Worm (Caenorhabditis elegans) whole organism, young adult: ENCODE data around the gene fbxa-95.
A peak's percentile ranks its signal among the peaks of the same experiment; 100 is the strongest.

Experiments used
- B0019.2 ChIP-seq: fragments of 200-800 bp; sonication (Bioruptor generic); conservative IDR thresholded peaks from 2 replicates; pipeline ENCODE4 v1.3.6; 2022; ENCODE audit warnings: missing genetic modification reagents, missing genetic modification characterization, missing compliant biosample characterization
- F10E7.11 ChIP-seq: sonication (generic microtip); optimal IDR thresholded peaks from 2 replicates; lab custom pipeline; 2017; ENCODE audit warnings: mild to moderate bottlenecking, missing genetic modification characterization, moderate library complexity, missing compliant biosample characterization
- F39B2.1 ChIP-seq: fragments of 200-800 bp; sonication (Bioruptor generic); IDR thresholded peaks from 2 replicates; pipeline ENCODE4 v1.3.6; 2022; ENCODE audit warnings: missing genetic modification reagents, missing genetic modification characterization, missing compliant biosample characterization
- F49E8.2 ChIP-seq: sonication (generic microtip); optimal IDR thresholded peaks from 3 replicates; lab custom pipeline; 2017; ENCODE audit warnings: missing genetic modification characterization, mild to moderate bottlenecking, missing compliant biosample characterization, antibody characterized with exemption, moderate library complexity; ENCODE audit not compliant: insufficient read depth
- F52B5.7 ChIP-seq: sonication (generic microtip); optimal IDR thresholded peaks from 2 replicates; lab custom pipeline; 2016; ENCODE audit warnings: mild to moderate bottlenecking, missing genetic modification characterization, missing compliant biosample characterization
- F57C9.4 ChIP-seq: sonication (generic microtip); optimal IDR thresholded peaks from 2 replicates; lab custom pipeline; 2017; ENCODE audit warnings: mild to moderate bottlenecking, missing genetic modification characterization, missing compliant biosample characterization
- K11D2.4 ChIP-seq: fragments of 200-800 bp; sonication (Bioruptor generic); IDR thresholded peaks from 2 replicates; pipeline ENCODE4 v1.3.6; 2022; ENCODE audit warnings: missing genetic modification reagents, missing genetic modification characterization, missing compliant biosample characterization
- K12H6.12 ChIP-seq: fragments of 200-800 bp; sonication (Bioruptor generic); optimal IDR thresholded peaks from 2 replicates; lab custom pipeline; 2018; ENCODE audit warnings: mild to moderate bottlenecking, missing genetic modification characterization, missing compliant biosample characterization
- T07F8.4 ChIP-seq: sonication (generic microtip); optimal IDR thresholded peaks from 2 replicates; lab custom pipeline; 2016; ENCODE audit warnings: mild to moderate bottlenecking, missing genetic modification characterization, moderate library complexity, missing compliant biosample characterization
- Y53G8AR.9 ChIP-seq: fragments of 200-800 bp; sonication (Bioruptor generic); conservative IDR thresholded peaks from 2 replicates; pipeline ENCODE4 v1.3.6; 2022; ENCODE audit warnings: missing genetic modification reagents, missing genetic modification characterization, missing compliant biosample characterization
- Y56A3A.18 ChIP-seq: fragments of 200-800 bp; sonication (Bioruptor generic); IDR thresholded peaks from 2 replicates; pipeline ENCODE4 v1.3.6; 2022; ENCODE audit warnings: missing genetic modification reagents, missing genetic modification characterization, missing compliant biosample characterization
- Y67H2A.10 ChIP-seq: fragments of 200-800 bp; sonication (Bioruptor generic); conservative IDR thresholded peaks from 2 replicates; pipeline ENCODE4 v1.3.6; 2022; ENCODE audit warnings: missing genetic modification reagents, missing genetic modification characterization, missing compliant biosample characterization
- Y79H2A.3 ChIP-seq: fragments of 200-800 bp; sonication (Bioruptor generic); conservative IDR thresholded peaks from 2 replicates; pipeline ENCODE4 v1.3.6; 2022; ENCODE audit warnings: missing genetic modification reagents, missing genetic modification characterization, missing compliant biosample characterization
- attf-3 ChIP-seq: fragments of 200-800 bp; sonication (Bioruptor generic); conservative IDR thresholded peaks from 2 replicates; pipeline ENCODE4 v1.3.6; 2022; ENCODE audit warnings: missing genetic modification reagents, missing genetic modification characterization, missing compliant biosample characterization
- cebp-2 ChIP-seq: fragments of 200-800 bp; sonication (Bioruptor generic); IDR thresholded peaks from 2 replicates; pipeline ENCODE4 v1.3.6; 2022; ENCODE audit warnings: missing genetic modification characterization, missing compliant biosample characterization
- ceh-100 ChIP-seq: fragments of 200-800 bp; sonication (Bioruptor generic); IDR thresholded peaks from 2 replicates; pipeline ENCODE4 v1.3.6; 2022; ENCODE audit warnings: missing genetic modification reagents, missing genetic modification characterization, missing compliant biosample characterization
- die-1 ChIP-seq: sonication (generic microtip); optimal IDR thresholded peaks from 2 replicates; lab custom pipeline; 2016; ENCODE audit warnings: missing genotype, mild to moderate bottlenecking, missing genetic modification characterization, missing compliant biosample characterization
- dpl-1 ChIP-seq: fragments of 150-350 bp; optimal IDR thresholded peaks from 2 replicates; lab custom pipeline; 2014; ENCODE audit warnings: missing biosample characterization, missing genetic modification reagents, missing genetic modification characterization
- efl-1 ChIP-seq: fragments of 150-350 bp; optimal IDR thresholded peaks from 2 replicates; lab custom pipeline; 2014; ENCODE audit warnings: missing biosample characterization, missing genetic modification reagents, missing genetic modification characterization
- egrh-3 ChIP-seq: fragments of 200-800 bp; sonication (Bioruptor generic); IDR thresholded peaks from 2 replicates; pipeline ENCODE4 v1.3.6; 2022; ENCODE audit warnings: missing genetic modification reagents, missing genetic modification characterization, missing compliant biosample characterization
- ekl-4 ChIP-seq: fragments of 200-800 bp; sonication (Bioruptor generic); IDR thresholded peaks from 2 replicates; pipeline ENCODE4 v1.3.6; 2022; ENCODE audit warnings: missing genetic modification reagents, missing genetic modification characterization, missing compliant biosample characterization
- ets-4 ChIP-seq: fragments of 200-800 bp; sonication (Bioruptor generic); optimal IDR thresholded peaks from 2 replicates; lab custom pipeline; 2018; ENCODE audit warnings: mild to moderate bottlenecking, missing genetic modification characterization, missing compliant biosample characterization
- him-1 ChIP-seq: sonication (generic microtip); optimal IDR thresholded peaks from 2 replicates; lab custom pipeline; 2016; ENCODE audit warnings: missing genotype, missing genetic modification reagents, missing genetic modification characterization, missing compliant biosample characterization
- hlh-26 ChIP-seq: fragments of 200-800 bp; sonication (Bioruptor generic); conservative IDR thresholded peaks from 2 replicates; pipeline ENCODE4 v1.3.6; 2022; ENCODE audit warnings: missing genetic modification reagents, missing genetic modification characterization, missing compliant biosample characterization
- hmg-1.2 ChIP-seq: fragments of 200-800 bp; sonication (Bioruptor generic); IDR thresholded peaks from 2 replicates; pipeline ENCODE4 v1.3.6; 2022; ENCODE audit warnings: missing genetic modification reagents, missing genetic modification characterization, missing compliant biosample characterization
- hsf-1 ChIP-seq: fragments of 200-800 bp; sonication (Bioruptor generic); IDR thresholded peaks from 2 replicates; pipeline ENCODE4 v1.3.6; 2022; ENCODE audit warnings: missing genetic modification reagents, missing genetic modification characterization, missing compliant biosample characterization
- lag-1 ChIP-seq: fragments of 200-800 bp; sonication (Bioruptor generic); IDR thresholded peaks from 2 replicates; pipeline ENCODE4 v1.3.6; 2022; ENCODE audit warnings: missing genetic modification reagents, missing genetic modification characterization, missing compliant biosample characterization
- let-526 ChIP-seq: fragments of 200-800 bp; sonication (Bioruptor generic); IDR thresholded peaks from 2 replicates; pipeline ENCODE4 v1.3.6; 2022; ENCODE audit warnings: missing genetic modification reagents, missing genetic modification characterization, missing compliant biosample characterization
- lin-40 ChIP-seq: sonication (generic microtip); optimal IDR thresholded peaks from 2 replicates; lab custom pipeline; 2016; ENCODE audit warnings: missing genetic modification characterization, mild to moderate bottlenecking, missing compliant biosample characterization, missing genotype, missing genetic modification reagents
- lsy-27 ChIP-seq: sonication (generic microtip); optimal IDR thresholded peaks from 2 replicates; lab custom pipeline; 2017; ENCODE audit warnings: missing genetic modification characterization, mild to moderate bottlenecking, missing compliant biosample characterization, antibody characterized with exemption, missing genotype, borderline replicate concordance; ENCODE audit not compliant: insufficient read depth
- mxl-1 ChIP-seq: sonication (generic microtip); optimal IDR thresholded peaks from 2 replicates; lab custom pipeline; 2016; ENCODE audit warnings: missing genetic modification characterization, missing compliant biosample characterization
- nfya-2 ChIP-seq: fragments of 200-800 bp; sonication (Bioruptor generic); IDR thresholded peaks from 2 replicates; pipeline ENCODE4 v1.3.6; 2022; ENCODE audit warnings: missing genetic modification reagents, missing genetic modification characterization, missing compliant biosample characterization
- nfyb-1 ChIP-seq: fragments of 200-800 bp; sonication (Bioruptor generic); IDR thresholded peaks from 2 replicates; pipeline ENCODE4 v1.3.6; 2022; ENCODE audit warnings: missing genetic modification reagents, missing genetic modification characterization, missing compliant biosample characterization
- nhr-120 ChIP-seq: fragments of 200-800 bp; sonication (Bioruptor generic); IDR thresholded peaks from 2 replicates; pipeline ENCODE4 v1.3.6; 2022; ENCODE audit warnings: missing genetic modification characterization, missing compliant biosample characterization
- nhr-27 ChIP-seq: fragments of 200-800 bp; sonication (Bioruptor generic); optimal IDR thresholded peaks from 2 replicates; lab custom pipeline; 2018; ENCODE audit warnings: mild to moderate bottlenecking, missing genetic modification characterization, moderate library complexity, missing compliant biosample characterization
- nhr-80 ChIP-seq: sonication (generic microtip); optimal IDR thresholded peaks from 2 replicates; lab custom pipeline; 2016; ENCODE audit warnings: missing genetic modification characterization, missing compliant biosample characterization
- pbrm-1 ChIP-seq: fragments of 200-800 bp; sonication (Bioruptor generic); IDR thresholded peaks from 2 replicates; pipeline ENCODE4 v1.3.6; 2022; ENCODE audit warnings: missing genetic modification reagents, missing genetic modification characterization, missing compliant biosample characterization
- pha-4 ChIP-seq: fragments of 150-350 bp; sonication (generic microtip); optimal IDR thresholded peaks from 2 replicates; lab custom pipeline; 2014; ENCODE audit warnings: missing biosample characterization, missing genetic modification reagents, missing genetic modification characterization
- rcor-1 ChIP-seq: fragments of 200-800 bp; sonication (Bioruptor generic); IDR thresholded peaks from 2 replicates; pipeline ENCODE4 v1.3.6; 2022; ENCODE audit warnings: missing genetic modification reagents, missing genetic modification characterization, missing compliant biosample characterization
- rpc-1 ChIP-seq, 2 experiments: fragments of 150-350 bp in 1 of 2; sonication (generic microtip) in 1 of 2; optimal IDR thresholded peaks; 2 replicates each; lab custom pipeline; 2014 to 2018; ENCODE audit warnings: missing biosample characterization in 1 of 2, missing genetic modification characterization in 1 of 2, missing genetic modification reagents in 1 of 2, missing genotype in 1 of 2
- snpc-1.3 ChIP-seq: sonication (generic microtip); optimal IDR thresholded peaks from 2 replicates; lab custom pipeline; 2017; ENCODE audit warnings: missing genetic modification characterization, mild to moderate bottlenecking, missing compliant biosample characterization, antibody characterized with exemption, moderate library complexity, missing genotype, missing genetic modification reagents; ENCODE audit not compliant: insufficient read depth
- tbp1 ChIP-seq: fragments of 200-800 bp; sonication (Bioruptor generic); optimal IDR thresholded peaks from 2 replicates; lab custom pipeline; 2018; ENCODE audit warnings: mild to moderate bottlenecking, missing genetic modification characterization, missing compliant biosample characterization
- unc-130 ChIP-seq: sonication (generic microtip); optimal IDR thresholded peaks from 2 replicates; lab custom pipeline; 2016; ENCODE audit warnings: missing genetic modification reagents, missing genetic modification characterization, missing compliant biosample characterization
- zfh-2 ChIP-seq: fragments of 200-800 bp; sonication (Bioruptor generic); conservative IDR thresholded peaks from 2 replicates; pipeline ENCODE4 v1.3.6; 2022; ENCODE audit warnings: missing genetic modification reagents, missing genetic modification characterization, missing compliant biosample characterization
- ztf-18 ChIP-seq: sonication (generic microtip); optimal IDR thresholded peaks from 2 replicates; lab custom pipeline; 2016; ENCODE audit warnings: missing genotype, mild to moderate bottlenecking, missing genetic modification characterization, missing compliant biosample characterization
- ztf-26 ChIP-seq: sonication (generic microtip); optimal IDR thresholded peaks from 2 replicates; lab custom pipeline; 2017; ENCODE audit warnings: missing genetic modification characterization, missing compliant biosample characterization
- ztf-28 ChIP-seq: fragments of 200-800 bp; sonication (Bioruptor generic); IDR thresholded peaks from 2 replicates; pipeline ENCODE4 v1.3.6; 2022; ENCODE audit warnings: missing genetic modification reagents, missing genetic modification characterization, missing compliant biosample characterization

Gene fbxa-95

DNA sequence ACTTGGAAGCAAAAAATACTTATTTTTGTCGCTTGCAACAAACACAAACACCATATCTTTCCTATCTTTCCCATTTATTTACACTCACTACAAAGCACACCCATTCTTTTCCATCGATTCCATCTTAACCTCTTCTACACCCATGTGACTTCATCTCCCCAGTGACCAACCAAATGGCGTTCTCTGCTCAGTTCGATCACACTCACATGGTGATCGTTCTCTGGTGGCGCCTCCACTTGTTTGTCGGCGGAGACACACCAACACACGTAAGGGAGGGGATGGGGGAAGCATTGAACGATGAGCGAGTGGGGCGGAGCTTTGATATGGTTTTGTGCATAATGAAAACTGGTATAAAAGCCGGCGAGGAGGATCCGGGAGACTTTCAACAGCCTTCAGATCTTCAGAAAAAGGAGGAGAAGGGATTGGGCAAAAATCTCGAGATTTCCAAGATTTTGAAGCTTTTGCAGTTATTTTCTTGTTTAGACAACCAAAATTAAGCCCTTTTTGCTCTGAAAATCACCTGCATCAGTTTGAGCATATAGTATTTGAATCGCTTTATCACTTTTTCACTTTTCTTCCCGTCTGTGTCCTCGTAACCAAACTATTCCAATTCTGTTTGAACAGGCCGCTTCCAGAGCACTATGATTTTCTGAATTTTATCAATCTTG lies 4.6 kb upstream of the fbxa-95 start:
- TF ChIP-seq B0019.2, result 0 out of 2 replicates have a peak, but pooled peaks have one; percentile 30
- no peak for TF ChIP-seq ceh-100 (GFP tag; lab: Robert Waterston, UW)
- TF ChIP-seq mxl-1, result no peak
- TF ChIP-seq lin-40 (tag; lab: Kevin White, UChicago), result peak; percentile 66
- TF ChIP-seq hsf-1 (GFP tag; lab: Robert Waterston, UW), result no peak
- no peak for TF ChIP-seq rpc-1 (optimal IDR thresholded peaks at IDR 0.05; lab: Kevin White, UChicago)
- no peak for TF ChIP-seq rpc-1 (tag; optimal IDR thresholded peaks at IDR 0.05; lab: Kevin White, UChicago)
- no peak for TF ChIP-seq ztf-28 (GFP tag; lab: Robert Waterston, UW)
- no peak for TF ChIP-seq snpc-1.3
- no peak for TF ChIP-seq F39B2.1 (GFP tag; lab: Robert Waterston, UW)
- no peak for TF ChIP-seq Y53G8AR.9 (GFP tag; lab: Robert Waterston, UW)
- TF ChIP-seq Y79H2A.3 (GFP tag; lab: Robert Waterston, UW), result no peak
- TF ChIP-seq unc-130 (GFP tag; lab: Kevin White, UChicago), result no peak
- no peak for TF ChIP-seq ets-4 (GFP tag; lab: Kevin White, UChicago)
- no peak for TF ChIP-seq ekl-4 (GFP tag; lab: Robert Waterston, UW)
- 0 out of 2 replicates have a peak, but pooled peaks have one; percentile 55 for TF ChIP-seq let-526 (GFP tag; lab: Robert Waterston, UW)
- no peak for TF ChIP-seq lag-1 (GFP tag; lab: Robert Waterston, UW)
- TF ChIP-seq tbp1 (GFP tag; lab: Kevin White, UChicago), result peak; percentile 49
- TF ChIP-seq dpl-1 (GFP tag; lab: Kevin White, UChicago), result no peak
- TF ChIP-seq K11D2.4, result peak; percentile 61; the same call in 1 of the 2 replicates
- no peak for TF ChIP-seq nfya-2 (GFP tag; lab: Robert Waterston, UW)
- no peak for TF ChIP-seq pbrm-1 (GFP tag; lab: Robert Waterston, UW)
- no peak for TF ChIP-seq pha-4 (tag; lab: Kevin White, UChicago)
- TF ChIP-seq T07F8.4 (tag; lab: Kevin White, UChicago), result no peak
- no peak for TF ChIP-seq F57C9.4 (tag; lab: Kevin White, UChicago)
- TF ChIP-seq F52B5.7, result no peak
- TF ChIP-seq him-1 (tag; lab: Kevin White, UChicago), result no peak
- TF ChIP-seq nhr-120 (GFP tag; lab: Robert Waterston, UW), result no peak
- TF ChIP-seq Y67H2A.10, result no peak
- no peak for TF ChIP-seq hlh-26
- TF ChIP-seq nfyb-1 (GFP tag; lab: Robert Waterston, UW), result 0 out of 2 replicates have a peak, but pooled peaks have one; percentile 15
- peak; percentile 64; the same call in 1 of the 2 replicates for TF ChIP-seq zfh-2
- TF ChIP-seq egrh-3 (GFP tag; lab: Robert Waterston, UW), result no peak
- no peak for TF ChIP-seq lsy-27 (tag; lab: Kevin White, UChicago)
- no peak for TF ChIP-seq Y56A3A.18
- TF ChIP-seq attf-3 (GFP tag; lab: Robert Waterston, UW), result no peak
- TF ChIP-seq hmg-1.2, result peak; percentile 33; the same call in 1 of the 2 replicates
- no peak for TF ChIP-seq efl-1
- no peak for TF ChIP-seq F10E7.11
- peak; percentile 78 for TF ChIP-seq K12H6.12 (tag; lab: Kevin White, UChicago)
- TF ChIP-seq nhr-80 (tag; lab: Kevin White, UChicago), result peak; percentile 47
- no peak for TF ChIP-seq cebp-2 (GFP tag; lab: Robert Waterston, UW)
- peak; percentile 34 for TF ChIP-seq die-1 (tag; lab: Kevin White, UChicago)
- TF ChIP-seq ztf-26 (tag; lab: Kevin White, UChicago), result peak; percentile 58
- TF ChIP-seq nhr-27 (tag; lab: Kevin White, UChicago), result no peak
- TF ChIP-seq rcor-1 (GFP tag; lab: Robert Waterston, UW), result no peak
- TF ChIP-seq ztf-18 (tag; lab: Kevin White, UChicago), result no peak
- TF ChIP-seq F49E8.2 (tag; lab: Kevin White, UChicago), result no peak
